Worm (Caenorhabditis elegans) whole organism, L1 larva: ENCODE results near the gene nhr-242.

Experiments
- ama-1 ChIP-seq: fragments of 150-350 bp; optimal IDR thresholded peaks from 2 replicates; lab custom pipeline; 2014
- efl-1 ChIP-seq, 4 experiments: fragments of 150-350 bp; optimal IDR thresholded peaks in 3 of 4; peaks in 1 of 4; 1 replicate in 1 of 4; 2 replicates in 3 of 4; lab custom pipeline; 2014; ENCODE audit warnings: missing biosample characterization in 2 of 4, missing genetic modification characterization in 2 of 4, missing genetic modification reagents in 2 of 4
- ets-5 ChIP-seq: fragments of 200-800 bp; sonication (Bioruptor generic); IDR thresholded peaks from 2 replicates; pipeline ENCODE4 v1.3.6; 2022; ENCODE audit warnings: missing genetic modification characterization, missing compliant biosample characterization
- lin-13 ChIP-seq: fragments of 150-350 bp; optimal IDR thresholded peaks from 2 replicates; lab custom pipeline; 2014; ENCODE audit warnings: missing biosample characterization, missing genetic modification reagents, missing genetic modification characterization
- lin-35 ChIP-seq, 2 experiments: fragments of 150-350 bp; optimal IDR thresholded peaks; 2 replicates each; lab custom pipeline; 2014; ENCODE audit warnings: missing biosample characterization in 2 of 2, missing genetic modification characterization in 2 of 2, missing genetic modification reagents in 2 of 2
- lin-39 ChIP-seq: fragments of 150-350 bp; optimal IDR thresholded peaks from 2 replicates; lab custom pipeline; 2014; ENCODE audit warnings: missing biosample characterization, missing genetic modification reagents, missing genetic modification characterization
- nhr-28 ChIP-seq: fragments of 150-350 bp; optimal IDR thresholded peaks from 2 replicates; lab custom pipeline; 2014; ENCODE audit warnings: missing biosample characterization, missing genetic modification characterization
- snpc-4 ChIP-seq: fragments of 150-350 bp; optimal IDR thresholded peaks from 2 replicates; lab custom pipeline; 2014; ENCODE audit warnings: missing biosample characterization, missing genetic modification characterization
- unc-62 ChIP-seq: fragments of 150-350 bp; optimal IDR thresholded peaks from 2 replicates; lab custom pipeline; 2014; ENCODE audit warnings: missing biosample characterization, missing genetic modification reagents, missing genetic modification characterization
- unc-86 ChIP-seq: sonication (generic microtip); optimal IDR thresholded peaks from 2 replicates; lab custom pipeline; 2016; ENCODE audit warnings: missing genetic modification characterization, missing compliant biosample characterization
- unc-98 ChIP-seq: fragments of 200-800 bp; sonication (Bioruptor generic); IDR thresholded peaks from 2 replicates; pipeline ENCODE4 v1.3.6; 2022; ENCODE audit warnings: missing genetic modification characterization, missing compliant biosample characterization
- zag-1 ChIP-seq: fragments of 150-350 bp; optimal IDR thresholded peaks from 2 replicates; lab custom pipeline; 2014; ENCODE audit warnings: missing biosample characterization, missing genetic modification characterization
- ztf-4 ChIP-seq: fragments of 150-350 bp; optimal IDR thresholded peaks from 2 replicates; lab custom pipeline; 2014; ENCODE audit warnings: missing biosample characterization, missing genetic modification characterization

DNA sequence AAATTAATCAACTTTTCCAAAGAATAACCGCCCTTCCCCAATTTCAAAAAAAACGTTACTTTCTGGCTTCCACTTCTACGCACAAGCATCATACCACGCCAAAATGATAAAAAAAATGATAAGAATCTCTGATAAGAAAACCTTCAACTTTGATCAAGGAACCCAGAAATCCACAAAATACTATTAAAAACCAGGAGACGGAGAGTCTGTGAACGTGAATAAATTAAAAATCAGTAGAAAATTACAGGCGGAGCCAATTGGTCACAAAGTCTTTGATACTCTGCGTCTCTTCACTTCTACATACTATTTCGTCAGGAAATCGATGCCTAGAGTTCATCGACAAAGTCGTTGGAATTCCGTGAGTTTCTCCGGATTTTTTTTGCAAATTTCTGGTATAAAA lies 37.2 kb upstream of the nhr-242 start, which contains the start of gene smf-3:
- TF ChIP-seq unc-62 (GFP tag; lab: Kevin White, UChicago) (no peak), unc-98 (GFP tag; lab: Robert Waterston, UW) (no peak), lin-35 (GFP tag; optimal IDR thresholded peaks at IDR 0.05; lab: Kevin White, UChicago) (peak in 1 of 2 experiments; percentile 42), nhr-28 (tag; lab: Kevin White, UChicago) (no peak), ets-5 (GFP tag; lab: Robert Waterston, UW) (no peak), snpc-4 (tag; lab: Kevin White, UChicago) (no peak), lin-13 (no peak), ztf-4 (tag; lab: Kevin White, UChicago) (no peak), zag-1 (no peak), efl-1 (optimal IDR thresholded peaks at IDR 0.05; lab: Kevin White, UChicago) (no peak), efl-1 (GFP tag; optimal IDR thresholded peaks at IDR 0.05 in 1 of 2; lab: Kevin White, UChicago) (no peak), lin-39 (tag; lab: Kevin White, UChicago) (no peak), unc-86 (no peak), ama-1 (no peak)
